Fruit fly (Drosophila melanogaster): Measurements from ENCODE around the gene CAH6.

dm6 chr3R:31305284-31305683 lies 47.9 kb downstream of the CAH6 start, which contains the start of gene pHCl-2:
- TF ChIP-seq Pif1A (GFP tag; optimal IDR thresholded peaks at IDR 0.05) (no peak), CG14655 (GFP tag; optimal IDR thresholded peaks at IDR 0.05) (no peak), Ets98B (GFP tag; IDR thresholded peaks at IDR 0.05) (no peak)

Measured in whole organism, pupa.